Fruit fly (Drosophila melanogaster) whole organism, embryonic: ENCODE data around the gene CG6511.

Experiments
- Adf1 ChIP-seq: fragments of 200-800 bp; sonication (Bioruptor generic); IDR thresholded peaks from 2 replicates; pipeline ENCODE4 v1.3.6; 2022; ENCODE audit warnings: missing biosample characterization, missing genetic modification characterization
- CG10543 ChIP-seq: fragments of 200-800 bp; sonication (Bioruptor generic); optimal IDR thresholded peaks from 3 replicates; lab custom pipeline; 2017; ENCODE audit warnings: missing biosample characterization, mild to moderate bottlenecking, missing genetic modification characterization, moderate library complexity
- CG10565 ChIP-seq: fragments of 200-800 bp; sonication (Bioruptor generic); optimal IDR thresholded peaks from 3 replicates; lab custom pipeline; 2016; ENCODE audit warnings: missing biosample characterization, mild to moderate bottlenecking, missing genetic modification characterization
- CG15479 ChIP-seq: fragments of 200-800 bp; sonication (Bioruptor generic); optimal IDR thresholded peaks from 3 replicates; lab custom pipeline; 2019; ENCODE audit warnings: missing biosample characterization, mild to moderate bottlenecking, missing genetic modification characterization, moderate library complexity
- CG15601 ChIP-seq: fragments of 200-800 bp; sonication (Bioruptor generic); optimal IDR thresholded peaks from 3 replicates; lab custom pipeline; 2019; ENCODE audit warnings: missing biosample characterization, mild to moderate bottlenecking, missing genetic modification characterization, moderate library complexity
- CG15696 ChIP-seq: fragments of 200-800 bp; sonication (Bioruptor generic); optimal IDR thresholded peaks from 2 replicates; lab custom pipeline; 2019; ENCODE audit warnings: missing biosample characterization, mild to moderate bottlenecking, missing genetic modification characterization, moderate library complexity
- CG17568 ChIP-seq: fragments of 200-800 bp; sonication (Bioruptor generic); optimal IDR thresholded peaks from 2 replicates; lab custom pipeline; 2018; ENCODE audit warnings: missing biosample characterization, mild to moderate bottlenecking, missing genetic modification characterization, moderate library complexity
- CG18011 ChIP-seq: fragments of 200-800 bp; sonication (Bioruptor generic); optimal IDR thresholded peaks from 2 replicates; lab custom pipeline; 2017; ENCODE audit warnings: missing biosample characterization, missing genetic modification characterization, mild to moderate bottlenecking, moderate library complexity, missing genotype
- CG33213 ChIP-seq: fragments of 200-800 bp; sonication (Bioruptor generic); optimal IDR thresholded peaks from 3 replicates; lab custom pipeline; 2016; ENCODE audit warnings: missing biosample characterization, missing genetic modification characterization
- CG34376 ChIP-seq: fragments of 200-800 bp; sonication (Bioruptor generic); optimal IDR thresholded peaks from 2 replicates; lab custom pipeline; 2018; ENCODE audit warnings: missing biosample characterization, mild to moderate bottlenecking, missing genetic modification characterization
- CG6175 ChIP-seq: fragments of 200-800 bp; sonication (Bioruptor generic); IDR thresholded peaks from 3 replicates; pipeline ENCODE4 v1.3.6; 2022; ENCODE audit warnings: missing biosample characterization, missing genetic modification characterization
- CG7928 ChIP-seq: fragments of 200-800 bp; sonication (Bioruptor generic); optimal IDR thresholded peaks from 2 replicates; lab custom pipeline; 2017; ENCODE audit warnings: missing biosample characterization, mild to moderate bottlenecking, missing genetic modification characterization
- CG7987 ChIP-seq: fragments of 200-800 bp; sonication (Bioruptor generic); optimal IDR thresholded peaks from 2 replicates; lab custom pipeline; 2018; ENCODE audit warnings: missing biosample characterization, mild to moderate bottlenecking, missing genetic modification characterization, moderate library complexity
- D ChIP-seq, 2 experiments: fragments of 200-800 bp in 1 of 2; fragments of >200 bp in 1 of 2; sonication (Bioruptor generic) in 1 of 2; optimal IDR thresholded peaks; 2 replicates in 1 of 2; 3 replicates in 1 of 2; lab custom pipeline; 2017; ENCODE audit warnings: mild to moderate bottlenecking in 1 of 2, missing biosample characterization in 1 of 2, missing genetic modification characterization in 1 of 2, missing genetic modification reagents in 1 of 2
- HLHmδ ChIP-seq: fragments of 200-800 bp; sonication (Bioruptor generic); optimal IDR thresholded peaks from 2 replicates; lab custom pipeline; 2018; ENCODE audit warnings: missing biosample characterization, mild to moderate bottlenecking, missing genetic modification characterization, moderate library complexity
- Hey ChIP-seq: fragments of 200-800 bp; sonication (Bioruptor generic); optimal IDR thresholded peaks from 3 replicates; lab custom pipeline; 2018; ENCODE audit warnings: missing biosample characterization, mild to moderate bottlenecking, missing genetic modification characterization
- Hr39 ChIP-seq: fragments of >200 bp; optimal IDR thresholded peaks from 2 replicates; lab custom pipeline; 2017
- Hr78 ChIP-seq, 2 experiments: fragments of 200-800 bp in 1 of 2; fragments of >200 bp in 1 of 2; sonication (Bioruptor generic) in 1 of 2; optimal IDR thresholded peaks; 2 replicates each; lab custom pipeline; 2017 to 2019; ENCODE audit warnings: missing biosample characterization in 2 of 2, missing genetic modification characterization in 2 of 2, mild to moderate bottlenecking in 1 of 2, moderate library complexity in 1 of 2
- NFAT ChIP-seq: fragments of 200-800 bp; sonication (Bioruptor generic); IDR thresholded peaks from 2 replicates; pipeline ENCODE4 v1.3.6; 2022; ENCODE audit warnings: missing biosample characterization, missing genetic modification characterization
- Nf-YA ChIP-seq: fragments of 200-800 bp; sonication (Bioruptor generic); IDR thresholded peaks from 2 replicates; pipeline ENCODE4 v1.3.6; 2022; ENCODE audit warnings: missing biosample characterization, missing genetic modification characterization
- PHDP ChIP-seq: fragments of 200-800 bp; sonication (Bioruptor generic); optimal IDR thresholded peaks from 3 replicates; lab custom pipeline; 2018; ENCODE audit warnings: missing biosample characterization, mild to moderate bottlenecking, missing genetic modification characterization, moderate library complexity
- Scr ChIP-seq: fragments of 200-800 bp; sonication (Bioruptor generic); IDR thresholded peaks from 2 replicates; pipeline ENCODE4 v1.3.6; 2022; ENCODE audit warnings: missing biosample characterization, missing genetic modification characterization; ENCODE audit not compliant: partially characterized antibody
- Sox102F ChIP-seq: fragments of 200-800 bp; sonication (Bioruptor generic); optimal IDR thresholded peaks from 2 replicates; lab custom pipeline; 2018; ENCODE audit warnings: missing biosample characterization, mild to moderate bottlenecking, missing genetic modification characterization, moderate library complexity
- Stat92E ChIP-seq, 3 experiments: fragments of >200 bp in 2 of 3; fragments of 200-800 bp in 1 of 3; sonication (Bioruptor generic) in 1 of 3; optimal IDR thresholded peaks; 2 replicates each; lab custom pipeline; 2017 to 2019; ENCODE audit warnings: missing biosample characterization in 3 of 3, missing genetic modification characterization in 3 of 3, mild to moderate bottlenecking in 1 of 3, moderate library complexity in 1 of 3
- Xbp1 ChIP-seq: fragments of 200-800 bp; sonication (Bioruptor generic); optimal IDR thresholded peaks from 3 replicates; lab custom pipeline; 2016; ENCODE audit warnings: missing biosample characterization, mild to moderate bottlenecking, missing genetic modification characterization
- abd-A ChIP-seq: fragments of 200-800 bp; sonication (Bioruptor generic); optimal IDR thresholded peaks from 3 replicates; lab custom pipeline; 2019; ENCODE audit warnings: missing biosample characterization, mild to moderate bottlenecking, missing genetic modification characterization, moderate library complexity
- ara ChIP-seq: fragments of 200-800 bp; sonication (Bioruptor generic); IDR thresholded peaks from 2 replicates; pipeline ENCODE4 v1.3.6; 2022; ENCODE audit warnings: missing biosample characterization, missing genetic modification characterization
- bab2 ChIP-seq: fragments of 200-800 bp; sonication (Bioruptor generic); optimal IDR thresholded peaks from 2 replicates; lab custom pipeline; 2016; ENCODE audit warnings: missing biosample characterization, missing genetic modification characterization
- chinmo ChIP-seq: fragments of 200-800 bp; sonication (Bioruptor generic); IDR thresholded peaks from 4 replicates; pipeline ENCODE4 v1.3.6; 2022; ENCODE audit warnings: missing biosample characterization, missing genetic modification characterization; ENCODE audit not compliant: partially characterized antibody
- chm ChIP-seq: fragments of 200-800 bp; sonication (Bioruptor generic); IDR thresholded peaks from 2 replicates; pipeline ENCODE4 v1.3.6; 2022; ENCODE audit warnings: missing biosample characterization, missing genetic modification characterization
- ci ChIP-seq: fragments of 200-800 bp; sonication (Bioruptor generic); IDR thresholded peaks from 3 replicates; pipeline ENCODE4 v1.3.6; 2022; ENCODE audit warnings: missing biosample characterization, missing genetic modification characterization
- crol ChIP-seq: fragments of 200-800 bp; sonication (Bioruptor generic); IDR thresholded peaks from 2 replicates; pipeline ENCODE4 v1.3.6; 2022; ENCODE audit warnings: missing biosample characterization, missing genetic modification characterization
- cwo ChIP-seq: fragments of 200-800 bp; sonication (Bioruptor generic); optimal IDR thresholded peaks from 3 replicates; lab custom pipeline; 2017; ENCODE audit warnings: missing biosample characterization, missing genetic modification characterization, mild to moderate bottlenecking, moderate library complexity, missing genetic modification reagents
- exex ChIP-seq: fragments of 200-800 bp; sonication (Bioruptor generic); optimal IDR thresholded peaks from 4 replicates; lab custom pipeline; 2018; ENCODE audit warnings: missing biosample characterization, mild to moderate bottlenecking, missing genetic modification characterization, moderate library complexity
- gro ChIP-seq: fragments of 200-800 bp; sonication (Bioruptor generic); optimal IDR thresholded peaks from 2 replicates; lab custom pipeline; 2016; ENCODE audit warnings: missing biosample characterization, missing genetic modification characterization
- lbe ChIP-seq: fragments of 200-800 bp; sonication (Bioruptor generic); optimal IDR thresholded peaks from 2 replicates; lab custom pipeline; 2016; ENCODE audit warnings: missing biosample characterization, mild to moderate bottlenecking, missing genetic modification characterization
- mirr ChIP-seq: fragments of 200-800 bp; sonication (Bioruptor generic); optimal IDR thresholded peaks from 3 replicates; lab custom pipeline; 2018; ENCODE audit warnings: missing biosample characterization, mild to moderate bottlenecking, missing genetic modification characterization
- nom ChIP-seq: fragments of 200-800 bp; sonication (Bioruptor generic); optimal IDR thresholded peaks from 2 replicates; lab custom pipeline; 2017; ENCODE audit warnings: missing biosample characterization, missing genetic modification characterization, mild to moderate bottlenecking, moderate library complexity, missing genetic modification reagents
- sug ChIP-seq: fragments of 200-800 bp; optimal IDR thresholded peaks from 2 replicates; lab custom pipeline; 2019; ENCODE audit warnings: missing biosample characterization, mild to moderate bottlenecking, missing genetic modification characterization, moderate library complexity
- tio ChIP-seq: fragments of 200-800 bp; sonication (Bioruptor generic); optimal IDR thresholded peaks from 2 replicates; lab custom pipeline; 2017; ENCODE audit warnings: missing biosample characterization, missing genetic modification characterization, inconsistent platforms
- vnd ChIP-seq: fragments of 200-800 bp; sonication (Bioruptor generic); IDR thresholded peaks from 3 replicates; pipeline ENCODE4 v1.3.6; 2022; ENCODE audit warnings: missing biosample characterization, missing genetic modification characterization; ENCODE audit not compliant: partially characterized antibody

Gene CG6511

DNA sequence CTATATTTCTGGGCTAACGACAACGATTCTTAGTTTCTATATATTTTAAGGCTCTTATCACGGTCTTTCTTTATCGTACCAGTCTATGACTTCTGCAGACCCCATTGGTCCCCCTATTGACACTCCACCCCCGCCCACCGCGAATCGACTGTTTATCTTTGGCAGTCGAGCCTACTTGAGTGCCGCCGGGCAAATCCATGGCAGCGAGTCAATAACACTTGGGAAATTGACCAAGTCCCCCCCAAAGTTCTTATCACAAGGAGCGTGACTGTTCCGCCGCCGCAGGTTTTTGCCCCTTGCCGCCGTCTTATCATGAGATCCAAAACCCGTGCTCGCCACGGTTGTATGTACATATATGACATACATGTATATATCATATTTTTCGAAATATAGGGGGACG, 21.5 kb upstream of the CG6511 start (continued):
- TF ChIP-seq Nf-YA (GFP tag; lab: Robert Waterston, UW), result no peak
- peak; percentile 83 for TF ChIP-seq HLHmδ (GFP tag; lab: Kevin White, UChicago)

DNA sequence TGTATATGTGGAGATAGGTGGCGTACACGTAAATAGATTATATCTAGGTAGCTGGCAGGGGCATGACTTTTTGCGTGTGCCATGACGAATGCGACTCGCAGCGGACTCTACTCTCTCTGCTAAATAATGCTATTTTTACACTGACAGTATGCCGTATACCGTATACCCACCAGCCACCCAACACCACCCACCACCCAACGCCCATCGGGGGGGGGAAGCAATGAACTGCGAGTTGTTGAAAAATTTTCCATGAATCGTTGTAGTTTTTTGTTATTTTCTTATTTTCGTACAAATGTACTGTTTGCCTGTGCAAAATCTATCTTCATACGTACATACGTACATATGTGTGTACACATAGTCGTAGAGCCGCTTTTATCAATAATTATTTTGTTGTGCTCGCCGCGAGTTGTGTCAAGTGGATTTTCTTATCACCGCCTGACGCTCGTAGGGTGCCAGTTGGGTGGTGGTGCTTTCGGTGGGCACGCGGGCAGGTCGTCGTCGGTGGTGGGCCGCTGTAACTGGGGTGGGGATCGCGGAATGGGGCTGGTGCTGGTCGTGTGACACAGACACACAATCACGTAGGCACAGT, 21.0 kb upstream of the CG6511 start:
- TF ChIP-seq CG15601 (tag; lab: Kevin White, UChicago) (no peak), Hr39 (lab: Kevin White, UChicago) (no peak), CG6175 (GFP tag; lab: Robert Waterston, UW) (peak; percentile 59; the same call in 1 of the 3 replicates), Hr78 (GFP tag; optimal IDR thresholded peaks at IDR 0.05; lab: Kevin White, UChicago) (peak in 1 of 2 experiments; percentile 88), CG10543 (GFP tag; lab: Kevin White, UChicago) (peak; percentile 93), CG15696 (tag; lab: Kevin White, UChicago) (peak; percentile 39), CG7987 (GFP tag; lab: Kevin White, UChicago) (peak; percentile 82), Scr (0 out of 2 replicates have a peak, but pooled peaks have one; percentile 18), Sox102F (GFP tag; lab: Kevin White, UChicago) (no peak), abd-A (tag; lab: Kevin White, UChicago) (peak; percentile 5), CG18011 (no peak), lbe (GFP tag; lab: Kevin White, UChicago) (no peak), cwo (GFP tag; lab: Kevin White, UChicago) (peak; percentile 98), Stat92E (GFP tag; optimal IDR thresholded peaks at IDR 0.05; lab: Kevin White, UChicago) (no peak), ara (peak; percentile 10), chm (no peak), vnd (peak; percentile 44; the same call in 1 of the 3 replicates), chinmo (GFP tag; lab: Robert Waterston, UW) (peak; percentile 43; the same call in 1 of the 4 replicates), crol (GFP tag; lab: Robert Waterston, UW) (peak; percentile 95), Xbp1 (no peak), gro (peak; percentile 69), Hey (tag; lab: Kevin White, UChicago) (peak; percentile 95), nom (GFP tag; lab: Kevin White, UChicago) (peak; percentile 29), CG33213 (GFP tag; lab: Kevin White, UChicago) (no peak), mirr (GFP tag; lab: Kevin White, UChicago) (peak; percentile 93), CG7928 (GFP tag; lab: Kevin White, UChicago) (no peak), PHDP (tag; lab: Kevin White, UChicago) (peak; percentile 2), ci (GFP tag; lab: Robert Waterston, UW) (peak; percentile 29; the same call in 1 of the 3 replicates), CG10565 (GFP tag; lab: Kevin White, UChicago) (no peak), CG34376 (GFP tag; lab: Kevin White, UChicago) (peak; percentile 89), CG15479 (GFP tag; lab: Kevin White, UChicago) (peak; percentile 43), bab2 (GFP tag; lab: Kevin White, UChicago) (no peak), tio (GFP tag; lab: Kevin White, UChicago) (no peak), CG17568 (GFP tag; lab: Kevin White, UChicago) (no peak), HLHmδ (GFP tag; lab: Kevin White, UChicago) (peak; percentile 25), exex (tag; lab: Kevin White, UChicago) (peak; percentile 90), NFAT (GFP tag; lab: Robert Waterston, UW) (peak; percentile 60; the same call in 1 of the 2 replicates), sug (tag; lab: Kevin White, UChicago) (peak; percentile 99), D (optimal IDR thresholded peaks at IDR 0.05; lab: Kevin White, UChicago) (no peak), D (GFP tag; optimal IDR thresholded peaks at IDR 0.05; lab: Kevin White, UChicago) (no peak), Adf1 (GFP tag; lab: Robert Waterston, UW) (0 out of 2 replicates have a peak, but pooled peaks have one; percentile 1)
- TF ChIP-seq, all 482 proteins: peak for 25
